Worm (Caenorhabditis elegans): ENCODE data around the gene srz-103.

srz-103 gene

ce11 chrV:16699752-16700259, 20.7 kb upstream of the srz-103 start, which contains the start of gene Y70C5C.1:
Gene Y70C5C.1, plus strand, starts transcription at chrV:16700209.
- TF ChIP-seq ceh-40 (GFP tag; IDR thresholded peaks at IDR 0.05) (no peak), madf-3 (GFP tag; IDR thresholded peaks at IDR 0.05) (0 out of 2 replicates have a peak, but pooled peaks have one; percentile 7), aptf-3 (GFP tag; IDR thresholded peaks at IDR 0.05) (no peak), D2030.7 (GFP tag; IDR thresholded peaks at IDR 0.05) (no peak), snpc-1.1 (tag; optimal IDR thresholded peaks at IDR 0.05; ENCODE audit: insufficient read depth) (no peak), rcor-1 (GFP tag; IDR thresholded peaks at IDR 0.05) (no peak)

- TF ChIP-seq sdz-38 (tag; optimal IDR thresholded peaks at IDR 0.05) (no peak), tbx-9 (tag; optimal IDR thresholded peaks at IDR 0.05; ENCODE audit: borderline replicate concordance) (no peak), B0019.2 (GFP tag; conservative IDR thresholded peaks at IDR 0.05) (no peak), F57A8.1 (GFP tag; optimal IDR thresholded peaks at IDR 0.05) (no peak), zfh-2 (GFP tag; conservative IDR thresholded peaks at IDR 0.05) (no peak), ztf-18 (tag; optimal IDR thresholded peaks at IDR 0.05) (no peak), mcd-1 (GFP tag; IDR thresholded peaks at IDR 0.05) (no peak), madf-3 (GFP tag; IDR thresholded peaks at IDR 0.05) (no peak), lin-26 (GFP tag; IDR thresholded peaks at IDR 0.05) (no peak), ceh-40 (GFP tag; IDR thresholded peaks at IDR 0.05) (no peak), nfya-1 (tag; optimal IDR thresholded peaks at IDR 0.05; ENCODE audit: borderline replicate concordance, insufficient read depth) (no peak), T07F8.4 (tag; optimal IDR thresholded peaks at IDR 0.05) (no peak), repo-1 (tag; optimal IDR thresholded peaks at IDR 0.05) (no peak), T26A5.8 (tag; optimal IDR thresholded peaks at IDR 0.05) (no peak)
These were observed 18.0 kb upstream of the srz-103 start, which contains the start of gene srw-41 for ce11 chrV:16697178-16697577. Gene srw-41, plus strand, starts transcription at chrV:16697478.

- TF ChIP-seq ets-4 (GFP tag; optimal IDR thresholded peaks at IDR 0.05) (no peak), ztf-26 (tag; optimal IDR thresholded peaks at IDR 0.05) (no peak), akir-1 (GFP tag; optimal IDR thresholded peaks at IDR 0.05) (no peak), lin-40 (tag; optimal IDR thresholded peaks at IDR 0.05) (no peak), Y53G8AR.9 (GFP tag; conservative IDR thresholded peaks at IDR 0.05) (no peak), sdz-38 (tag; optimal IDR thresholded peaks at IDR 0.05) (no peak), ceh-40 (GFP tag; IDR thresholded peaks at IDR 0.05) (no peak), dpff-1 (tag; optimal IDR thresholded peaks at IDR 0.05) (no peak), T26A5.8 (tag; optimal IDR thresholded peaks at IDR 0.05) (no peak), Y53F4B.3 (GFP tag; IDR thresholded peaks at IDR 0.05) (no peak), aptf-2 (GFP tag; conservative IDR thresholded peaks at IDR 0.05) (no peak), dox-1 (GFP tag; IDR thresholded peaks at IDR 0.05) (no peak), egrh-3 (GFP tag; IDR thresholded peaks at IDR 0.05) (no peak), mxl-1 (tag; optimal IDR thresholded peaks at IDR 0.05) (no peak)
These were observed 16.4 kb upstream of the srz-103 start for ce11 chrV:16695499-16695898.

ce11 chrV:16694538-16694937, 15.4 kb upstream of the srz-103 start, which contains the start of gene srz-101:
Gene srz-101, plus strand, starts transcription at chrV:16694838.
- TF ChIP-seq cebp-1 (GFP tag; IDR thresholded peaks at IDR 0.05) (no peak), cebp-1 (tag; optimal IDR thresholded peaks at IDR 0.05) (no peak), chd-7 (tag; optimal IDR thresholded peaks at IDR 0.05) (no peak), let-607 (tag; optimal IDR thresholded peaks at IDR 0.05) (no peak), ceh-58 (GFP tag; IDR thresholded peaks at IDR 0.05) (no peak), sea-2 (GFP tag; IDR thresholded peaks at IDR 0.05) (no peak), lin-35 (GFP tag; optimal IDR thresholded peaks at IDR 0.05) (no peak), tbp1 (GFP tag; optimal IDR thresholded peaks at IDR 0.05) (no peak), rcor-1 (GFP tag; IDR thresholded peaks at IDR 0.05) (no peak), rec-8 (tag; optimal IDR thresholded peaks at IDR 0.05) (no peak), K12H6.12 (tag; optimal IDR thresholded peaks at IDR 0.05) (no peak), Y56A3A.18 (GFP tag; IDR thresholded peaks at IDR 0.05) (no peak), ceh-100 (GFP tag; IDR thresholded peaks at IDR 0.05) (no peak), ztf-26 (tag; optimal IDR thresholded peaks at IDR 0.05) (no peak), Y79H2A.3 (GFP tag; conservative IDR thresholded peaks at IDR 0.05) (no peak), bed-2 (GFP tag; IDR thresholded peaks at IDR 0.05) (no peak), ceh-27 (GFP tag; optimal IDR thresholded peaks at IDR 0.05) (no peak), F33H1.4 (GFP tag; IDR thresholded peaks at IDR 0.05) (no peak)
